Fruit fly (Drosophila melanogaster) whole organism, embryonic: Measurements from ENCODE around the gene CG10343.

ENCODE experiments used
- CG11247 ChIP-seq: fragments of 200-800 bp; sonication (Bioruptor generic); IDR thresholded peaks from 2 replicates; pipeline ENCODE4 v1.3.6; 2022; ENCODE audit warnings: missing biosample characterization, missing genetic modification characterization
- CG1233 ChIP-seq: fragments of 200-800 bp; sonication (Bioruptor generic); optimal IDR thresholded peaks from 4 replicates; lab custom pipeline; 2018; ENCODE audit warnings: missing biosample characterization, mild to moderate bottlenecking, missing genetic modification characterization
- CG12659 ChIP-seq: fragments of 200-800 bp; sonication (Bioruptor generic); optimal IDR thresholded peaks from 3 replicates; lab custom pipeline; 2017; ENCODE audit warnings: mild to moderate bottlenecking, missing biosample characterization, missing genetic modification reagents, missing genetic modification characterization
- CG12744 ChIP-seq: fragments of 200-800 bp; sonication (Bioruptor generic); optimal IDR thresholded peaks from 2 replicates; lab custom pipeline; 2016; ENCODE audit warnings: missing biosample characterization, missing genetic modification characterization
- CG14667 ChIP-seq: fragments of 200-800 bp; sonication (Bioruptor generic); IDR thresholded peaks from 2 replicates; pipeline ENCODE4 v1.3.6; 2022; ENCODE audit warnings: missing biosample characterization, missing genetic modification characterization
- CG14710 ChIP-seq: fragments of 200-800 bp; sonication (Bioruptor generic); optimal IDR thresholded peaks from 3 replicates; lab custom pipeline; 2019; ENCODE audit warnings: missing biosample characterization, mild to moderate bottlenecking, missing genetic modification characterization, moderate library complexity
- CG14860 ChIP-seq: fragments of 200-800 bp; sonication (Bioruptor generic); IDR thresholded peaks from 3 replicates; pipeline ENCODE4 v1.3.6; 2022; ENCODE audit warnings: missing biosample characterization, missing genetic modification characterization; ENCODE audit not compliant: partially characterized antibody
- CG15479 ChIP-seq: fragments of 200-800 bp; sonication (Bioruptor generic); optimal IDR thresholded peaks from 3 replicates; lab custom pipeline; 2019; ENCODE audit warnings: missing biosample characterization, mild to moderate bottlenecking, missing genetic modification characterization, moderate library complexity
- CG16779 ChIP-seq: fragments of 200-800 bp; sonication (Bioruptor generic); IDR thresholded peaks from 2 replicates; pipeline ENCODE4 v1.3.6; 2022; ENCODE audit warnings: missing biosample characterization, missing genetic modification characterization
- CG16815 ChIP-seq: fragments of 200-800 bp; sonication (Bioruptor generic); optimal IDR thresholded peaks from 3 replicates; lab custom pipeline; 2017; ENCODE audit warnings: missing biosample characterization, mild to moderate bottlenecking, missing genetic modification characterization
- CG16863 ChIP-seq: fragments of 200-800 bp; sonication (Bioruptor generic); optimal IDR thresholded peaks from 3 replicates; lab custom pipeline; 2016; ENCODE audit warnings: missing biosample characterization, missing genetic modification characterization
- CG18011 ChIP-seq: fragments of 200-800 bp; sonication (Bioruptor generic); optimal IDR thresholded peaks from 2 replicates; lab custom pipeline; 2017; ENCODE audit warnings: missing biosample characterization, missing genetic modification characterization, mild to moderate bottlenecking, moderate library complexity, missing genotype
- CG18262 ChIP-seq: fragments of 200-800 bp; optimal IDR thresholded peaks from 3 replicates; lab custom pipeline; 2019; ENCODE audit warnings: missing biosample characterization, mild to moderate bottlenecking, missing genetic modification characterization, moderate library complexity
- CG31224 ChIP-seq: fragments of 200-800 bp; sonication (Bioruptor generic); IDR thresholded peaks from 2 replicates; pipeline ENCODE4 v1.3.6; 2022; ENCODE audit warnings: missing biosample characterization, missing genetic modification characterization
- CG32772 ChIP-seq: fragments of 200-800 bp; sonication (Bioruptor generic); IDR thresholded peaks from 2 replicates; pipeline ENCODE4 v1.3.6; 2022; ENCODE audit warnings: missing biosample characterization, missing genetic modification characterization
- CG3407 ChIP-seq: fragments of 200-800 bp; sonication (Bioruptor generic); optimal IDR thresholded peaks from 2 replicates; lab custom pipeline; 2018; ENCODE audit warnings: missing biosample characterization, mild to moderate bottlenecking, missing genetic modification characterization
- CG42726 ChIP-seq: fragments of 200-800 bp; sonication (Bioruptor generic); IDR thresholded peaks from 2 replicates; pipeline ENCODE4 v1.3.6; 2022; ENCODE audit warnings: missing biosample characterization, missing genetic modification characterization; ENCODE audit not compliant: partially characterized antibody
- CG4707 ChIP-seq: fragments of 200-800 bp; sonication (Bioruptor generic); optimal IDR thresholded peaks from 2 replicates; lab custom pipeline; 2018; ENCODE audit warnings: missing biosample characterization, mild to moderate bottlenecking, missing genetic modification characterization, moderate library complexity
- CG7271 ChIP-seq: fragments of 200-800 bp; sonication (Bioruptor generic); optimal IDR thresholded peaks from 2 replicates; lab custom pipeline; 2018; ENCODE audit warnings: missing biosample characterization, mild to moderate bottlenecking, missing genetic modification characterization, moderate library complexity
- CG7372 ChIP-seq: fragments of 200-800 bp; sonication (Bioruptor generic); IDR thresholded peaks from 2 replicates; pipeline ENCODE4 v1.3.6; 2022; ENCODE audit warnings: missing biosample characterization, missing genetic modification characterization
- CG7786 ChIP-seq: fragments of 200-800 bp; sonication (Bioruptor generic); optimal IDR thresholded peaks from 2 replicates; lab custom pipeline; 2016; ENCODE audit warnings: missing biosample characterization, missing genetic modification characterization
- CG7963 ChIP-seq: fragments of 200-800 bp; sonication (Bioruptor generic); IDR thresholded peaks from 3 replicates; pipeline ENCODE4 v1.3.6; 2022; ENCODE audit warnings: missing biosample characterization, missing genetic modification characterization; ENCODE audit not compliant: partially characterized antibody
- CG8290 ChIP-seq, 3 experiments: fragments of 200-800 bp; sonication (Bioruptor generic); optimal IDR thresholded peaks; 2 replicates each; lab custom pipeline; 2016 to 2019; ENCODE audit warnings: missing biosample characterization in 3 of 3, missing genetic modification characterization in 3 of 3, mild to moderate bottlenecking in 2 of 3, moderate library complexity in 1 of 3
- CG9932 ChIP-seq: fragments of 200-800 bp; sonication (Bioruptor generic); IDR thresholded peaks from 2 replicates; pipeline ENCODE4 v1.3.6; 2022; ENCODE audit warnings: missing biosample characterization, missing genetic modification characterization
- D19B ChIP-seq: fragments of 200-800 bp; sonication (Bioruptor generic); optimal IDR thresholded peaks from 2 replicates; lab custom pipeline; 2017; ENCODE audit warnings: missing biosample characterization, mild to moderate bottlenecking, missing genetic modification characterization
- Dek ChIP-seq: fragments of 200-800 bp; sonication (Bioruptor generic); optimal IDR thresholded peaks from 3 replicates; lab custom pipeline; 2019; ENCODE audit warnings: missing biosample characterization, mild to moderate bottlenecking, missing genetic modification characterization, moderate library complexity
- Ets97D ChIP-seq: fragments of 200-800 bp; sonication (Bioruptor generic); optimal IDR thresholded peaks from 3 replicates; lab custom pipeline; 2016; ENCODE audit warnings: missing biosample characterization, missing genetic modification characterization
- Fer1 ChIP-seq: fragments of 200-800 bp; sonication (Bioruptor generic); optimal IDR thresholded peaks from 2 replicates; lab custom pipeline; 2017; ENCODE audit warnings: missing biosample characterization, mild to moderate bottlenecking, missing genetic modification characterization
- HLH54F ChIP-seq: fragments of 200-800 bp; sonication (Bioruptor generic); optimal IDR thresholded peaks from 3 replicates; lab custom pipeline; 2016; ENCODE audit warnings: missing biosample characterization, missing genetic modification characterization
- Lim3 ChIP-seq: fragments of 200-800 bp; sonication (Bioruptor generic); IDR thresholded peaks from 2 replicates; pipeline ENCODE4 v1.3.6; 2022; ENCODE audit warnings: missing biosample characterization, missing genetic modification characterization
- MBD-R2 ChIP-seq: fragments of 200-800 bp; sonication (Bioruptor generic); IDR thresholded peaks from 2 replicates; pipeline ENCODE4 v1.3.6; 2022; ENCODE audit warnings: missing biosample characterization, missing genetic modification characterization
- Nf-YA ChIP-seq: fragments of 200-800 bp; sonication (Bioruptor generic); IDR thresholded peaks from 2 replicates; pipeline ENCODE4 v1.3.6; 2022; ENCODE audit warnings: missing biosample characterization, missing genetic modification characterization
- Sox102F ChIP-seq: fragments of 200-800 bp; sonication (Bioruptor generic); optimal IDR thresholded peaks from 2 replicates; lab custom pipeline; 2018; ENCODE audit warnings: missing biosample characterization, mild to moderate bottlenecking, missing genetic modification characterization, moderate library complexity
- Sry-δ ChIP-seq: fragments of 200-800 bp; sonication (Bioruptor generic); optimal IDR thresholded peaks from 2 replicates; lab custom pipeline; 2016; ENCODE audit warnings: missing biosample characterization, missing genetic modification characterization
- Trl ChIP-seq, 3 experiments: fragments of >200 bp in 2 of 3; fragments of 200-800 bp in 1 of 3; sonication (Bioruptor generic) in 1 of 3; optimal IDR thresholded peaks; 2 replicates in 1 of 3; 3 replicates in 2 of 3; lab custom pipeline; 2016 to 2017; ENCODE audit warnings: missing biosample characterization in 1 of 3, missing genetic modification characterization in 1 of 3
- Xbp1 ChIP-seq: fragments of 200-800 bp; sonication (Bioruptor generic); optimal IDR thresholded peaks from 3 replicates; lab custom pipeline; 2016; ENCODE audit warnings: missing biosample characterization, mild to moderate bottlenecking, missing genetic modification characterization
- Xrp1 ChIP-seq: fragments of 200-800 bp; sonication (Bioruptor generic); IDR thresholded peaks from 2 replicates; pipeline ENCODE4 v1.3.6; 2022; ENCODE audit warnings: missing biosample characterization, missing genetic modification characterization
- bigmax ChIP-seq: fragments of 200-800 bp; sonication (Bioruptor generic); optimal IDR thresholded peaks from 2 replicates; lab custom pipeline; 2018; ENCODE audit warnings: missing biosample characterization, mild to moderate bottlenecking, missing genetic modification characterization
- corto ChIP-seq: fragments of 200-800 bp; sonication (Bioruptor generic); optimal IDR thresholded peaks from 2 replicates; lab custom pipeline; 2016; ENCODE audit warnings: missing biosample characterization, mild to moderate bottlenecking, missing genetic modification characterization, moderate library complexity
- ems ChIP-seq: fragments of 200-800 bp; sonication (Bioruptor generic); optimal IDR thresholded peaks from 3 replicates; lab custom pipeline; 2016; ENCODE audit warnings: missing biosample characterization, missing genetic modification characterization
- fru ChIP-seq: fragments of >200 bp; optimal IDR thresholded peaks from 2 replicates; lab custom pipeline; 2017
- gcm ChIP-seq: fragments of 200-800 bp; sonication (Bioruptor generic); optimal IDR thresholded peaks from 2 replicates; lab custom pipeline; 2019; ENCODE audit warnings: missing biosample characterization, mild to moderate bottlenecking, missing genetic modification characterization, moderate library complexity
- grn ChIP-seq: fragments of 200-800 bp; sonication (Bioruptor generic); optimal IDR thresholded peaks from 3 replicates; lab custom pipeline; 2017; ENCODE audit warnings: missing biosample characterization, missing genetic modification characterization
- hbn ChIP-seq: fragments of 200-800 bp; sonication (Bioruptor generic); IDR thresholded peaks from 2 replicates; pipeline ENCODE4 v1.3.6; 2022; ENCODE audit warnings: missing biosample characterization, missing genetic modification characterization; ENCODE audit not compliant: partially characterized antibody
- psq ChIP-seq: fragments of 200-800 bp; sonication (Bioruptor generic); optimal IDR thresholded peaks from 2 replicates; lab custom pipeline; 2017; ENCODE audit warnings: missing biosample characterization, missing genetic modification characterization
- sim ChIP-seq: fragments of 200-800 bp; sonication (Bioruptor generic); IDR thresholded peaks from 2 replicates; pipeline ENCODE4 v1.3.6; 2022; ENCODE audit warnings: missing biosample characterization, missing genetic modification characterization
- stc ChIP-seq: fragments of 200-800 bp; sonication (Bioruptor generic); IDR thresholded peaks from 2 replicates; pipeline ENCODE4 v1.3.6; 2022; ENCODE audit warnings: missing biosample characterization, missing genetic modification characterization
- tx ChIP-seq: fragments of 200-800 bp; sonication (Bioruptor generic); optimal IDR thresholded peaks from 2 replicates; lab custom pipeline; 2016; ENCODE audit warnings: missing biosample characterization, missing genetic modification characterization
- zfh1 ChIP-seq: fragments of 200-800 bp; sonication (Bioruptor generic); IDR thresholded peaks from 3 replicates; pipeline ENCODE4 v1.3.6; 2022; ENCODE audit warnings: missing biosample characterization, missing genetic modification characterization

Gene CG10343

DNA sequence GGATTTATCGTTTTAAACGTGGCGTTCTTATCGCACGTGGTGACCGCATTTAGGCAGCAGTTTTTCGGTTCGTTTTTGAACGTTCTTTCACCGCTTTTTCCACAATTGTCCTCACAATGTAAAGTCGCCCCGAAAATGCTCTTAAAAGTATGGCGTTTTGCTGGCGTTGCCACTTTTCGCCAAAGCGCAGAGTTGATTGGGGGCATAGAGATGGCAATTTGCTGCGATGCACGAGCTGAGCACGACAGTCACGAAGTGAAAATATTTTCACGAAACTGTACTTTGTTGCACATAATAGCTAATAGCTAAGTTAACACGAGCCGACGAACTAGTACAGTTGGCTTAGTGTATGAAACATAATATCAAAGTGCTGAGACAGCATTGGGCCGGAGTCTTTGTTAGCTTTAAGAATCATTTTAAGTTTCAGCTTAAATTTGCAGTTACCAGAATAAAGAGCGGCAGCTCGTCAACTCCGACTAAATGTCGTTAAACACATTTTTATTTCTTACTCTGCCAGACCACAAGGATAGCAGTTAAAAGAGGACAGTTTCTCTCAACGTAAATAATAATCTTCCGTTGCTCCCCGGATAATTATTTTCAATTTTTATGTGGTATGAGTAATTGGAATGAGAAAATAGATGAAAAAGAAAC lies 14.5 kb upstream of the CG10343 start, which contains the start of gene msl-1 (continued):
- TF ChIP-seq CG32772 (GFP tag; lab: Robert Waterston, UW) (peak; percentile 9; the same call in 1 of the 2 replicates), CG7963 (GFP tag; lab: Robert Waterston, UW) (peak; percentile 94), CG14667 (0 out of 2 replicates have a peak, but pooled peaks have one; percentile 10), gcm (no peak), CG15479 (GFP tag; lab: Kevin White, UChicago) (no peak), stc (GFP tag; lab: Robert Waterston, UW) (no peak), D19B (GFP tag; lab: Kevin White, UChicago) (no peak), zfh1 (GFP tag; lab: Robert Waterston, UW) (no peak), CG12659 (GFP tag; lab: Kevin White, UChicago) (peak; percentile 54), psq (GFP tag; lab: Kevin White, UChicago) (no peak), Xbp1 (peak; percentile 44), CG7372 (GFP tag; lab: Robert Waterston, UW) (no peak), fru (no peak), Ets97D (GFP tag; lab: Kevin White, UChicago) (peak; percentile 75), CG18011 (GFP tag; lab: Kevin White, UChicago) (no peak), Dek (no peak), MBD-R2 (GFP tag; lab: Robert Waterston, UW) (peak; percentile 97), CG7271 (no peak), CG14710 (tag; lab: Kevin White, UChicago) (peak; percentile 16), CG16815 (GFP tag; lab: Kevin White, UChicago) (no peak), Xrp1 (peak; percentile 10; the same call in 1 of the 2 replicates), CG9932 (GFP tag; lab: Robert Waterston, UW) (peak; percentile 91), CG14860 (peak; percentile 95), Nf-YA (no peak), CG11247 (GFP tag; lab: Robert Waterston, UW) (peak; percentile 43; the same call in 1 of the 2 replicates), sim (GFP tag; lab: Robert Waterston, UW) (no peak), Fer1 (GFP tag; lab: Kevin White, UChicago) (no peak), CG3407 (GFP tag; lab: Kevin White, UChicago) (no peak), CG42726 (peak; percentile 99), CG16779 (no peak), HLH54F (GFP tag; lab: Kevin White, UChicago) (peak; percentile 42), CG18262 (tag; lab: Kevin White, UChicago) (no peak), ems (GFP tag; lab: Kevin White, UChicago) (no peak), CG31224 (GFP tag; lab: Robert Waterston, UW) (no peak), CG8290 (GFP tag; optimal IDR thresholded peaks at IDR 0.05; lab: Kevin White, UChicago) (no peak), CG8290 (tag; optimal IDR thresholded peaks at IDR 0.05; lab: Kevin White, UChicago) (peak in 1 of 2 experiments; percentile 49), CG4707 (no peak), CG7786 (GFP tag; lab: Kevin White, UChicago) (peak; percentile 58), corto (GFP tag; lab: Kevin White, UChicago) (no peak), CG1233 (GFP tag; lab: Kevin White, UChicago) (no peak), hbn (GFP tag; lab: Robert Waterston, UW) (peak; percentile 94), Sry-δ (GFP tag; lab: Kevin White, UChicago) (peak; percentile 92), tx (peak; percentile 11), Lim3 (GFP tag; lab: Robert Waterston, UW) (no peak), Trl (optimal IDR thresholded peaks at IDR 0.05; lab: Kevin White, UChicago) (no peak), Trl (GFP tag; optimal IDR thresholded peaks at IDR 0.05; lab: Kevin White, UChicago) (peak; percentile 15), Sox102F (GFP tag; lab: Kevin White, UChicago) (no peak), grn (GFP tag; lab: Kevin White, UChicago) (no peak), CG12744 (GFP tag; lab: Kevin White, UChicago) (no peak), CG16863 (GFP tag; lab: Kevin White, UChicago) (no peak), bigmax (no peak)
